Fruit fly (Drosophila melanogaster): Measurements from ENCODE around the gene tbrd-1.

Gene tbrd-1

dm6 chr3R:23912349-23912748, 19.0 kb upstream of the tbrd-1 start:
- no peak for TF ChIP-seq Clk (GFP tag; optimal IDR thresholded peaks at IDR 0.05)
- no peak for TF ChIP-seq CG7101 (tag; optimal IDR thresholded peaks at IDR 0.05)
- TF ChIP-seq pad (GFP tag; optimal IDR thresholded peaks at IDR 0.05), result no peak
- TF ChIP-seq CG5204 (GFP tag; optimal IDR thresholded peaks at IDR 0.05), result no peak
- no peak for TF ChIP-seq kay (GFP tag; ENCODE audit: borderline replicate concordance)
- no peak for TF ChIP-seq Mnt (GFP tag; optimal IDR thresholded peaks at IDR 0.05)
- no peak for TF ChIP-seq cic (GFP tag; optimal IDR thresholded peaks at IDR 0.05)

dm6 chr3R:23911073-23911690, 17.8 kb upstream of the tbrd-1 start:
- TF ChIP-seq ovo (GFP tag; optimal IDR thresholded peaks at IDR 0.05) (no peak), Crg-1 (GFP tag; optimal IDR thresholded peaks at IDR 0.05) (no peak), pad (GFP tag; optimal IDR thresholded peaks at IDR 0.05) (no peak), cic (GFP tag; optimal IDR thresholded peaks at IDR 0.05) (no peak), bab1 (GFP tag; optimal IDR thresholded peaks at IDR 0.05) (no peak), CG7101 (tag; optimal IDR thresholded peaks at IDR 0.05) (no peak), tj (GFP tag; optimal IDR thresholded peaks at IDR 0.05) (no peak), toe (GFP tag; optimal IDR thresholded peaks at IDR 0.05) (no peak), CG14711 (tag; optimal IDR thresholded peaks at IDR 0.05) (no peak), cnc (optimal IDR thresholded peaks at IDR 0.05) (no peak), Clk (GFP tag; optimal IDR thresholded peaks at IDR 0.05) (no peak), CG5204 (GFP tag; optimal IDR thresholded peaks at IDR 0.05) (no peak)

- TF ChIP-seq bab1 (GFP tag; optimal IDR thresholded peaks at IDR 0.05), result no peak
- no peak for TF ChIP-seq tj (GFP tag; optimal IDR thresholded peaks at IDR 0.05)
- TF ChIP-seq CG12768 (GFP tag; optimal IDR thresholded peaks at IDR 0.05), result no peak
- TF ChIP-seq cnc (optimal IDR thresholded peaks at IDR 0.05), result no peak
- no peak for TF ChIP-seq CG1620 (GFP tag; optimal IDR thresholded peaks at IDR 0.05)
- no peak for TF ChIP-seq CG14711 (tag; optimal IDR thresholded peaks at IDR 0.05)
- no peak for TF ChIP-seq CG7045 (GFP tag; optimal IDR thresholded peaks at IDR 0.05)
- TF ChIP-seq CG7101 (tag; optimal IDR thresholded peaks at IDR 0.05), result no peak
- no peak for TF ChIP-seq Clk (GFP tag; optimal IDR thresholded peaks at IDR 0.05)
- TF ChIP-seq pad (GFP tag; optimal IDR thresholded peaks at IDR 0.05), result no peak
- TF ChIP-seq Hr96 (GFP tag; optimal IDR thresholded peaks at IDR 0.05), result no peak
- TF ChIP-seq Crg-1 (GFP tag; optimal IDR thresholded peaks at IDR 0.05), result no peak
- TF ChIP-seq CG11617 (GFP tag; optimal IDR thresholded peaks at IDR 0.05), result no peak
- TF ChIP-seq CG5204 (GFP tag; optimal IDR thresholded peaks at IDR 0.05), result no peak
- TF ChIP-seq toe (GFP tag; optimal IDR thresholded peaks at IDR 0.05), result no peak
- no peak for TF ChIP-seq Mnt (GFP tag; optimal IDR thresholded peaks at IDR 0.05)
- TF ChIP-seq cic (GFP tag; optimal IDR thresholded peaks at IDR 0.05), result no peak
- TF ChIP-seq kay (GFP tag; ENCODE audit: borderline replicate concordance), result no peak
Measured at dm6 chr3R:23910260-23910887, 17.0 kb upstream of the tbrd-1 start.

dm6 chr3R:23909347-23909862, 16.0 kb upstream of the tbrd-1 start:
- TF ChIP-seq bab1 (GFP tag; optimal IDR thresholded peaks at IDR 0.05) (no peak), Crg-1 (GFP tag; optimal IDR thresholded peaks at IDR 0.05) (peak; percentile 8), Mnt (GFP tag; optimal IDR thresholded peaks at IDR 0.05) (no peak)

- TF ChIP-seq Crg-1 (GFP tag; optimal IDR thresholded peaks at IDR 0.05) (no peak), CG33017 (tag; optimal IDR thresholded peaks at IDR 0.05) (no peak), ovo (GFP tag; optimal IDR thresholded peaks at IDR 0.05) (no peak), CG7045 (GFP tag; optimal IDR thresholded peaks at IDR 0.05) (no peak), cic (GFP tag; optimal IDR thresholded peaks at IDR 0.05) (no peak), CG14711 (tag; optimal IDR thresholded peaks at IDR 0.05) (no peak), bab1 (GFP tag; optimal IDR thresholded peaks at IDR 0.05) (no peak), CG5204 (GFP tag; optimal IDR thresholded peaks at IDR 0.05) (no peak), Mnt (GFP tag; optimal IDR thresholded peaks at IDR 0.05) (no peak), CG11617 (GFP tag; optimal IDR thresholded peaks at IDR 0.05) (no peak), kay (GFP tag; ENCODE audit: borderline replicate concordance) (no peak)
Measured at dm6 chr3R:23903425-23903824, 10.1 kb upstream of the tbrd-1 start.

- no peak for TF ChIP-seq cic (GFP tag; optimal IDR thresholded peaks at IDR 0.05)
- TF ChIP-seq ovo (GFP tag; optimal IDR thresholded peaks at IDR 0.05), result no peak
- peak; percentile 73 for TF ChIP-seq CG14711 (tag; optimal IDR thresholded peaks at IDR 0.05)
Measured at dm6 chr3R:23902557-23902956, 9.2 kb upstream of the tbrd-1 start.

dm6 chr3R:23902034-23902433, 8.7 kb upstream of the tbrd-1 start:
- TF ChIP-seq Mnt (GFP tag; optimal IDR thresholded peaks at IDR 0.05), result no peak
- peak; percentile 17 for TF ChIP-seq CG5204 (GFP tag; optimal IDR thresholded peaks at IDR 0.05)
- no peak for TF ChIP-seq tj (GFP tag; optimal IDR thresholded peaks at IDR 0.05)
- TF ChIP-seq CG7045 (GFP tag; optimal IDR thresholded peaks at IDR 0.05), result peak; percentile 27
- TF ChIP-seq Clk (GFP tag; optimal IDR thresholded peaks at IDR 0.05), result no peak
- TF ChIP-seq ovo (GFP tag; optimal IDR thresholded peaks at IDR 0.05), result no peak
- no peak for TF ChIP-seq Crg-1 (GFP tag; optimal IDR thresholded peaks at IDR 0.05)
- TF ChIP-seq CG11617 (GFP tag; optimal IDR thresholded peaks at IDR 0.05), result no peak
- TF ChIP-seq cnc (optimal IDR thresholded peaks at IDR 0.05), result no peak
- no peak for TF ChIP-seq pad (GFP tag; optimal IDR thresholded peaks at IDR 0.05)
- peak; percentile 26 for TF ChIP-seq CG33017 (tag; optimal IDR thresholded peaks at IDR 0.05)
- no peak for TF ChIP-seq CG1620 (GFP tag; optimal IDR thresholded peaks at IDR 0.05)
- TF ChIP-seq CG12768 (GFP tag; optimal IDR thresholded peaks at IDR 0.05), result peak; percentile 19

All from whole organism, adult.